Fruit fly (Drosophila melanogaster) whole organism, embryonic: ENCODE results near the gene CkIIalpha-i3.
A peak's percentile ranks its signal among the peaks of the same experiment; 100 is the strongest.

Experiments used
- Atf-2 ChIP-seq: fragments of 200-800 bp; sonication (Bioruptor generic); optimal IDR thresholded peaks from 2 replicates; lab custom pipeline; 2016; ENCODE audit warnings: missing biosample characterization, missing genetic modification characterization
- CG10321 ChIP-seq: fragments of 200-800 bp; sonication (Bioruptor generic); IDR thresholded peaks from 2 replicates; pipeline ENCODE4 v1.3.6; 2022; ENCODE audit warnings: missing biosample characterization, missing genetic modification characterization
- CG12104 ChIP-seq: fragments of 200-800 bp; sonication (Bioruptor generic); optimal IDR thresholded peaks from 3 replicates; lab custom pipeline; 2016; ENCODE audit warnings: missing biosample characterization, missing genetic modification characterization
- CG12155 ChIP-seq: fragments of 200-800 bp; sonication (Bioruptor generic); optimal IDR thresholded peaks from 3 replicates; lab custom pipeline; 2016; ENCODE audit warnings: missing biosample characterization, missing genetic modification characterization
- CG12219 ChIP-seq: fragments of 200-800 bp; sonication (Bioruptor generic); optimal IDR thresholded peaks from 3 replicates; lab custom pipeline; 2018; ENCODE audit warnings: missing biosample characterization, mild to moderate bottlenecking, missing genetic modification characterization
- CG12236 ChIP-seq: fragments of 200-800 bp; sonication (Bioruptor generic); optimal IDR thresholded peaks from 2 replicates; lab custom pipeline; 2016; ENCODE audit warnings: missing biosample characterization, missing genetic modification characterization
- CG12659 ChIP-seq: fragments of 200-800 bp; sonication (Bioruptor generic); optimal IDR thresholded peaks from 3 replicates; lab custom pipeline; 2017; ENCODE audit warnings: mild to moderate bottlenecking, missing biosample characterization, missing genetic modification reagents, missing genetic modification characterization
- CG13296 ChIP-seq: fragments of 200-800 bp; sonication (Bioruptor generic); optimal IDR thresholded peaks from 3 replicates; lab custom pipeline; 2018; ENCODE audit warnings: missing biosample characterization, mild to moderate bottlenecking, missing genetic modification characterization
- CG13894 ChIP-seq: fragments of 200-800 bp; sonication (Bioruptor generic); optimal IDR thresholded peaks from 3 replicates; lab custom pipeline; 2018; ENCODE audit warnings: missing biosample characterization, mild to moderate bottlenecking, missing genetic modification characterization, moderate library complexity
- CG15011 ChIP-seq: fragments of 200-800 bp; sonication (Bioruptor generic); optimal IDR thresholded peaks from 3 replicates; lab custom pipeline; 2018; ENCODE audit warnings: missing biosample characterization, mild to moderate bottlenecking, missing genetic modification characterization
- CG16813 ChIP-seq: fragments of 200-800 bp; sonication (Bioruptor generic); IDR thresholded peaks from 3 replicates; pipeline ENCODE4 v1.3.6; 2022; ENCODE audit warnings: missing biosample characterization, missing genetic modification characterization; ENCODE audit not compliant: partially characterized antibody
- CG17385 ChIP-seq: fragments of 200-800 bp; sonication (Bioruptor generic); optimal IDR thresholded peaks from 3 replicates; lab custom pipeline; 2018; ENCODE audit warnings: missing biosample characterization, mild to moderate bottlenecking, missing genetic modification characterization
- CG18011 ChIP-seq: fragments of 200-800 bp; sonication (Bioruptor generic); optimal IDR thresholded peaks from 2 replicates; lab custom pipeline; 2017; ENCODE audit warnings: missing biosample characterization, missing genetic modification characterization, mild to moderate bottlenecking, moderate library complexity, missing genotype
- CG31365 ChIP-seq: fragments of 200-800 bp; sonication (Bioruptor generic); optimal IDR thresholded peaks from 2 replicates; lab custom pipeline; 2018; ENCODE audit warnings: missing biosample characterization, mild to moderate bottlenecking, missing genetic modification characterization
- CG31388 ChIP-seq: fragments of 200-800 bp; sonication (Bioruptor generic); optimal IDR thresholded peaks from 2 replicates; lab custom pipeline; 2016; ENCODE audit warnings: missing biosample characterization, missing genetic modification characterization
- CG32532 ChIP-seq: fragments of 200-800 bp; sonication (Bioruptor generic); IDR thresholded peaks from 2 replicates; pipeline ENCODE4 v1.3.6; 2022; ENCODE audit warnings: missing biosample characterization, missing genetic modification characterization
- CG3726 ChIP-seq: fragments of 200-800 bp; sonication (Bioruptor generic); IDR thresholded peaks from 3 replicates; pipeline ENCODE4, ENCODE4 v1.3.6; 2022; ENCODE audit warnings: missing biosample characterization, missing genetic modification characterization
- CG3847 ChIP-seq: fragments of 200-800 bp; sonication (Bioruptor generic); IDR thresholded peaks from 2 replicates; pipeline ENCODE4 v1.3.6; 2022; ENCODE audit warnings: missing biosample characterization, missing genetic modification characterization
- CG4360 ChIP-seq: fragments of 200-800 bp; sonication (Bioruptor generic); IDR thresholded peaks from 2 replicates; pipeline ENCODE4 v1.3.6; 2022; ENCODE audit warnings: missing biosample characterization, missing genetic modification characterization
- CG4854 ChIP-seq: fragments of 200-800 bp; sonication (Bioruptor generic); optimal IDR thresholded peaks from 2 replicates; lab custom pipeline; 2016; ENCODE audit warnings: missing biosample characterization, missing genetic modification characterization, inconsistent platforms
- CG7963 ChIP-seq: fragments of 200-800 bp; sonication (Bioruptor generic); IDR thresholded peaks from 3 replicates; pipeline ENCODE4 v1.3.6; 2022; ENCODE audit warnings: missing biosample characterization, missing genetic modification characterization; ENCODE audit not compliant: partially characterized antibody
- HLH3B ChIP-seq: fragments of 200-800 bp; sonication (Bioruptor generic); IDR thresholded peaks from 2 replicates; pipeline ENCODE4 v1.3.6; 2022; ENCODE audit warnings: missing biosample characterization, missing genetic modification characterization
- Mes4 ChIP-seq: fragments of 200-800 bp; sonication (Bioruptor generic); optimal IDR thresholded peaks from 2 replicates; lab custom pipeline; 2016; ENCODE audit warnings: missing biosample characterization, missing genetic modification characterization
- Oli ChIP-seq: fragments of 200-800 bp; sonication (Bioruptor generic); optimal IDR thresholded peaks from 2 replicates; lab custom pipeline; 2018; ENCODE audit warnings: missing biosample characterization, mild to moderate bottlenecking, missing genetic modification characterization, moderate library complexity
- Optix ChIP-seq: fragments of 200-800 bp; sonication (Bioruptor generic); IDR thresholded peaks from 3 replicates; pipeline ENCODE4 v1.3.6; 2022; ENCODE audit warnings: missing biosample characterization, missing genetic modification characterization
- Poxn ChIP-seq: fragments of 200-800 bp; sonication (Bioruptor generic); IDR thresholded peaks from 2 replicates; pipeline ENCODE4 v1.3.6; 2022; ENCODE audit warnings: missing biosample characterization, missing genetic modification characterization
- Scr ChIP-seq: fragments of 200-800 bp; sonication (Bioruptor generic); IDR thresholded peaks from 2 replicates; pipeline ENCODE4 v1.3.6; 2022; ENCODE audit warnings: missing biosample characterization, missing genetic modification characterization; ENCODE audit not compliant: partially characterized antibody
- Side ChIP-seq: fragments of 200-800 bp; sonication (Bioruptor generic); optimal IDR thresholded peaks from 2 replicates; lab custom pipeline; 2016; ENCODE audit warnings: missing biosample characterization, missing genetic modification characterization
- Sin3A ChIP-seq: fragments of >200 bp; optimal IDR thresholded peaks from 2 replicates; lab custom pipeline; 2018
- Sry-δ ChIP-seq: fragments of 200-800 bp; sonication (Bioruptor generic); optimal IDR thresholded peaks from 2 replicates; lab custom pipeline; 2016; ENCODE audit warnings: missing biosample characterization, missing genetic modification characterization
- abd-A ChIP-seq: fragments of 200-800 bp; sonication (Bioruptor generic); optimal IDR thresholded peaks from 3 replicates; lab custom pipeline; 2019; ENCODE audit warnings: missing biosample characterization, mild to moderate bottlenecking, missing genetic modification characterization, moderate library complexity
- ato ChIP-seq: fragments of 200-800 bp; sonication (Bioruptor generic); IDR thresholded peaks from 2 replicates; pipeline ENCODE4 v1.3.6; 2022; ENCODE audit warnings: missing biosample characterization, missing genetic modification characterization; ENCODE audit not compliant: partially characterized antibody
- az2 ChIP-seq: fragments of 200-800 bp; sonication (Bioruptor generic); optimal IDR thresholded peaks from 3 replicates; lab custom pipeline; 2016; ENCODE audit warnings: missing biosample characterization, missing genetic modification characterization
- crol ChIP-seq: fragments of 200-800 bp; sonication (Bioruptor generic); IDR thresholded peaks from 2 replicates; pipeline ENCODE4 v1.3.6; 2022; ENCODE audit warnings: missing biosample characterization, missing genetic modification characterization
- en ChIP-seq: fragments of 200-800 bp; sonication (Bioruptor generic); optimal IDR thresholded peaks from 2 replicates; lab custom pipeline; 2016; ENCODE audit warnings: missing biosample characterization, missing genetic modification characterization
- grn ChIP-seq: fragments of 200-800 bp; sonication (Bioruptor generic); optimal IDR thresholded peaks from 3 replicates; lab custom pipeline; 2017; ENCODE audit warnings: missing biosample characterization, missing genetic modification characterization
- kah ChIP-seq: fragments of 200-800 bp; sonication (Bioruptor generic); optimal IDR thresholded peaks from 2 replicates; lab custom pipeline; 2018; ENCODE audit warnings: missing biosample characterization, mild to moderate bottlenecking, missing genetic modification characterization
- kni ChIP-seq: fragments of 200-800 bp; sonication (Bioruptor generic); optimal IDR thresholded peaks from 3 replicates; lab custom pipeline; 2017; ENCODE audit warnings: mild to moderate bottlenecking, missing biosample characterization, missing genetic modification reagents, missing genetic modification characterization
- mam ChIP-seq: fragments of 200-800 bp; sonication (Bioruptor generic); optimal IDR thresholded peaks from 3 replicates; lab custom pipeline; 2016; ENCODE audit warnings: missing biosample characterization, missing genetic modification characterization
- nom ChIP-seq: fragments of 200-800 bp; sonication (Bioruptor generic); optimal IDR thresholded peaks from 2 replicates; lab custom pipeline; 2017; ENCODE audit warnings: missing biosample characterization, missing genetic modification characterization, mild to moderate bottlenecking, moderate library complexity, missing genetic modification reagents
- odd ChIP-seq: fragments of 200-800 bp; sonication (Bioruptor generic); optimal IDR thresholded peaks from 2 replicates; lab custom pipeline; 2017; ENCODE audit warnings: missing biosample characterization, mild to moderate bottlenecking, missing genetic modification characterization
- onecut ChIP-seq: fragments of 200-800 bp; sonication (Bioruptor generic); IDR thresholded peaks from 2 replicates; pipeline ENCODE4 v1.3.6; 2022; ENCODE audit warnings: missing biosample characterization, missing genetic modification characterization
- peb ChIP-seq: fragments of 200-800 bp; sonication (Bioruptor generic); IDR thresholded peaks from 2 replicates; pipeline ENCODE4 v1.3.6; 2022; ENCODE audit warnings: missing biosample characterization, missing genetic modification characterization
- phol ChIP-seq: fragments of 200-800 bp; sonication (Bioruptor generic); optimal IDR thresholded peaks from 3 replicates; lab custom pipeline; 2018; ENCODE audit warnings: missing biosample characterization, mild to moderate bottlenecking, missing genetic modification characterization, moderate library complexity
- salm ChIP-seq: fragments of 200-800 bp; sonication (Bioruptor generic); optimal IDR thresholded peaks from 2 replicates; lab custom pipeline; 2018; ENCODE audit warnings: missing biosample characterization, mild to moderate bottlenecking, missing genetic modification characterization
- sim ChIP-seq: fragments of 200-800 bp; sonication (Bioruptor generic); IDR thresholded peaks from 2 replicates; pipeline ENCODE4 v1.3.6; 2022; ENCODE audit warnings: missing biosample characterization, missing genetic modification characterization
- slbo ChIP-seq: fragments of 200-800 bp; sonication (Bioruptor generic); IDR thresholded peaks from 2 replicates; pipeline ENCODE4 v1.3.6; 2022; ENCODE audit warnings: missing biosample characterization, missing genetic modification characterization
- sob ChIP-seq: fragments of 200-800 bp; sonication (Bioruptor generic); IDR thresholded peaks from 2 replicates; pipeline ENCODE4 v1.3.6; 2022; ENCODE audit warnings: missing biosample characterization, missing genetic modification characterization
- zen ChIP-seq: fragments of 200-800 bp; sonication (Bioruptor generic); optimal IDR thresholded peaks from 3 replicates; lab custom pipeline; 2018; ENCODE audit warnings: missing biosample characterization, mild to moderate bottlenecking, missing genetic modification characterization, moderate library complexity
- zfh2 ChIP-seq: fragments of 200-800 bp; sonication (Bioruptor generic); optimal IDR thresholded peaks from 2 replicates; lab custom pipeline; 2016; ENCODE audit warnings: missing biosample characterization, missing genetic modification characterization

CkIIalpha-i3 gene

DNA sequence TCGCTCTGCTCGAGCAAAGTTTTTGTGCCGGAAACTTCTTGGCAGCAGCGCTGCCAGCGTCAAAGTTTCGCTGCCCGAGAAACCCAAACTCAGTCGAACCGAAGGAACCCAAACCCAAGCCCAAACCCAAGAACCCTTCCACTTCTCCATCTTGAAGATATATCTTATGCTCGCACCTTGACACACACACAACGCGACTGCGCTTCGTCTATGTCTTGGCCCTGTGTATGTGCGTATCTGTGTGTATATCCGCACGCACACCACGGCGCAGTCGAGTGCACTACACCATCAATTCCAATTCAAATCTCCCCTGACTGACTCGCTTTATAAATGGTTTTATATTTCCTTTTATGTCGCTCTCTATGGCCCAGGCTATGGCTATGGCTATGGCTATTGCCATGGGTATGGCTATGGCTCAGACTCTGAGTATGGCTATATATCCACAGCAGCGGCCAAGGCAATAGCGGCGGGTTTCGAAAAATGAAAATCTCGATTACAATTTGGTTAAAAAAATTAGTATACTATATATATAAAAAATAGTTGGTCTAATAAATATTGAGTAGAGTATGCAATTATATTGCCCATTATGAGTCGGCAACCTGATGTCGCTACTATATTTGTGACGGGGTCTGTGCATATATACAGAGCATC lies 13.9 kb downstream of the CkIIalpha-i3 start (continued):
- TF ChIP-seq peb (GFP tag; lab: Robert Waterston, UW) (peak; percentile 91), ato (no peak), CG4854 (peak; percentile 81), slbo (GFP tag; lab: Robert Waterston, UW) (peak; percentile 95), Sin3A (lab: Kevin White, UChicago) (no peak), CG10321 (GFP tag; lab: Robert Waterston, UW) (peak; percentile 70), CG31388 (GFP tag; lab: Kevin White, UChicago) (peak; percentile 90), Optix (GFP tag; lab: Robert Waterston, UW) (peak; percentile 95), nom (GFP tag; lab: Kevin White, UChicago) (peak; percentile 95), abd-A (tag; lab: Kevin White, UChicago) (peak; percentile 72), odd (GFP tag; lab: Kevin White, UChicago) (peak; percentile 95), grn (GFP tag; lab: Kevin White, UChicago) (no peak), Poxn (GFP tag; lab: Robert Waterston, UW) (peak; percentile 85), CG12219 (GFP tag; lab: Kevin White, UChicago) (peak; percentile 95), CG13894 (peak; percentile 100), phol (tag; lab: Kevin White, UChicago) (peak; percentile 96), mam (GFP tag; lab: Kevin White, UChicago) (peak; percentile 51), kni (GFP tag; lab: Kevin White, UChicago) (peak; percentile 16), HLH3B (GFP tag; lab: Robert Waterston, UW) (peak; percentile 96), CG12104 (peak; percentile 90), CG4360 (GFP tag; lab: Robert Waterston, UW) (peak; percentile 88), CG15011 (GFP tag; lab: Kevin White, UChicago) (peak; percentile 93), sob (GFP tag; lab: Robert Waterston, UW) (peak; percentile 95), CG12155 (peak; percentile 89), salm (tag; lab: Kevin White, UChicago) (peak; percentile 95), zen (peak; percentile 96), kah (GFP tag; lab: Kevin White, UChicago) (peak; percentile 92), az2 (peak; percentile 93), Mes4 (GFP tag; lab: Kevin White, UChicago) (peak; percentile 21), CG18011 (GFP tag; lab: Kevin White, UChicago) (peak; percentile 74), CG13296 (GFP tag; lab: Kevin White, UChicago) (peak; percentile 96), CG12236 (peak; percentile 2), CG7963 (no peak), CG16813 (GFP tag; lab: Robert Waterston, UW) (no peak), en (peak; percentile 6), CG32532 (GFP tag; lab: Robert Waterston, UW) (peak; percentile 97), crol (GFP tag; lab: Robert Waterston, UW) (peak; percentile 65; the same call in 1 of the 2 replicates), Oli (tag; lab: Kevin White, UChicago) (peak; percentile 97), CG3847 (GFP tag; lab: Robert Waterston, UW) (peak; percentile 92), CG12659 (peak; percentile 96), CG17385 (peak; percentile 93), Scr (no peak), zfh2 (GFP tag; lab: Kevin White, UChicago) (peak; percentile 36), onecut (GFP tag; lab: Robert Waterston, UW) (peak; percentile 95), sim (GFP tag; lab: Robert Waterston, UW) (peak; percentile 93), Sry-δ (GFP tag; lab: Kevin White, UChicago) (peak; percentile 17), CG31365 (peak; percentile 85), CG3726 (GFP tag; lab: Robert Waterston, UW) (peak; percentile 92), Side (no peak), Atf-2 (GFP tag; lab: Kevin White, UChicago) (peak; percentile 64)
